Worm (Caenorhabditis elegans) whole organism, L4 larva: ENCODE results near the gene wht-3.

Experiments
- F37D6.2 ChIP-seq: sonication (generic microtip); optimal IDR thresholded peaks from 2 replicates; lab custom pipeline; 2016; ENCODE audit warnings: mild to moderate bottlenecking, missing genetic modification characterization, missing compliant biosample characterization
- F44E2.7 ChIP-seq: fragments of 200-800 bp; sonication (Bioruptor generic); IDR thresholded peaks from 2 replicates; pipeline ENCODE4 v2.1.2; 2022; ENCODE audit warnings: missing genetic modification characterization, missing compliant biosample characterization
- F49E8.2 ChIP-seq: sonication (generic microtip); optimal IDR thresholded peaks from 2 replicates; lab custom pipeline; 2016; ENCODE audit warnings: missing compliant biosample characterization, mild to moderate bottlenecking, missing genetic modification characterization, borderline replicate concordance
- R02D3.7 ChIP-seq: fragments of 150-350 bp; sonication (generic microtip); optimal IDR thresholded peaks from 3 replicates; lab custom pipeline; 2014; ENCODE audit warnings: missing biosample characterization, missing genetic modification characterization
- Y48G9A.11 ChIP-seq: fragments of 200-800 bp; sonication (Bioruptor generic); IDR thresholded peaks from 2 replicates; pipeline ENCODE4 v1.3.6; 2022; ENCODE audit warnings: missing genetic modification reagents, missing genetic modification characterization, missing compliant biosample characterization
- ZK546.5 ChIP-seq, 2 experiments: sonication (generic microtip); optimal IDR thresholded peaks; 2 replicates each; lab custom pipeline; 2017; ENCODE audit warnings: missing biosample characterization in 2 of 2, missing genetic modification characterization in 2 of 2
- aha-1 ChIP-seq: fragments of 150-350 bp; peaks from one replicate; lab custom pipeline; 2014; ENCODE audit warnings: missing biosample characterization, missing genetic modification characterization
- aly-2 ChIP-seq: sonication (generic microtip); optimal IDR thresholded peaks from 2 replicates; lab custom pipeline; 2018; ENCODE audit warnings: missing biosample characterization, missing genetic modification characterization
- ceh-28 ChIP-seq: fragments of 150-350 bp; optimal IDR thresholded peaks from 2 replicates; lab custom pipeline; 2014; ENCODE audit warnings: missing biosample characterization, missing genetic modification reagents, missing genetic modification characterization
- ceh-44 ChIP-seq: fragments of 200-800 bp; sonication (Bioruptor generic); IDR thresholded peaks from 2 replicates; pipeline ENCODE4 v1.3.6; 2022; ENCODE audit warnings: missing genetic modification reagents, missing genetic modification characterization, missing compliant biosample characterization
- ceh-62 ChIP-seq: sonication (generic microtip); optimal IDR thresholded peaks from 2 replicates; lab custom pipeline; 2017; ENCODE audit warnings: missing biosample characterization, missing genetic modification characterization
- cey-2 ChIP-seq: sonication (generic microtip); optimal IDR thresholded peaks from 3 replicates; lab custom pipeline; 2017; ENCODE audit warnings: missing genetic modification characterization, mild to moderate bottlenecking, missing compliant biosample characterization, antibody characterized with exemption, borderline replicate concordance; ENCODE audit not compliant: insufficient read depth
- dve-1 ChIP-seq: sonication (generic microtip); optimal IDR thresholded peaks from 2 replicates; lab custom pipeline; 2017; ENCODE audit warnings: antibody characterized with exemption, mild to moderate bottlenecking, missing genetic modification characterization, missing compliant biosample characterization; ENCODE audit not compliant: insufficient read depth
- egl-43 ChIP-seq: fragments of 200-800 bp; sonication (Bioruptor generic); IDR thresholded peaks from 2 replicates; pipeline ENCODE4 v1.3.6; 2022; ENCODE audit warnings: missing genetic modification reagents, missing genetic modification characterization, missing compliant biosample characterization
- fkh-10 ChIP-seq: fragments of 150-350 bp; optimal IDR thresholded peaks from 2 replicates; lab custom pipeline; 2014; ENCODE audit warnings: missing biosample characterization, missing genetic modification reagents, missing genetic modification characterization
- hlh-11 ChIP-seq: fragments of 200-800 bp; sonication (Bioruptor generic); optimal IDR thresholded peaks from 2 replicates; lab custom pipeline; 2018; ENCODE audit warnings: mild to moderate bottlenecking, missing genetic modification characterization, missing compliant biosample characterization
- lin-38 ChIP-seq: fragments of 200-800 bp; sonication (Bioruptor generic); IDR thresholded peaks from 2 replicates; pipeline ENCODE4 v1.3.6; 2022; ENCODE audit warnings: missing genetic modification reagents, missing genetic modification characterization, missing compliant biosample characterization
- madf-9 ChIP-seq: fragments of 200-800 bp; sonication (Bioruptor generic); conservative IDR thresholded peaks from 2 replicates; pipeline ENCODE4 v1.3.6; 2022; ENCODE audit warnings: missing genetic modification reagents, missing genetic modification characterization, missing compliant biosample characterization
- mep-1 ChIP-seq: fragments of 150-350 bp; sonication (generic microtip); optimal IDR thresholded peaks from 3 replicates; lab custom pipeline; 2014; ENCODE audit warnings: missing biosample characterization, missing genetic modification characterization
- mes-2 ChIP-seq: sonication (generic microtip); optimal IDR thresholded peaks from 2 replicates; lab custom pipeline; 2016; ENCODE audit warnings: missing genotype, mild to moderate bottlenecking, missing genetic modification characterization, missing compliant biosample characterization; ENCODE audit not compliant: poor library complexity, severe bottlenecking
- nhr-102 ChIP-seq: sonication (generic microtip); optimal IDR thresholded peaks from 2 replicates; lab custom pipeline; 2016; ENCODE audit warnings: mild to moderate bottlenecking, missing genetic modification characterization, moderate library complexity, missing compliant biosample characterization
- nhr-11 ChIP-seq: fragments of 150-350 bp; optimal IDR thresholded peaks from 2 replicates; lab custom pipeline; 2014; ENCODE audit warnings: missing biosample characterization, missing genetic modification characterization
- nhr-28 ChIP-seq: fragments of 150-350 bp; optimal IDR thresholded peaks from 2 replicates; lab custom pipeline; 2014; ENCODE audit warnings: missing biosample characterization, missing genetic modification characterization
- nhr-41 ChIP-seq: fragments of 200-800 bp; sonication (Bioruptor generic); IDR thresholded peaks from 2 replicates; pipeline ENCODE4 v1.3.6; 2022; ENCODE audit warnings: missing genetic modification reagents, missing genetic modification characterization, missing compliant biosample characterization
- nhr-48 ChIP-seq: sonication (generic microtip); optimal IDR thresholded peaks from 2 replicates; lab custom pipeline; 2016; ENCODE audit warnings: mild to moderate bottlenecking, missing genetic modification characterization, missing compliant biosample characterization
- nhr-77 ChIP-seq: fragments of 150-350 bp; optimal IDR thresholded peaks from 2 replicates; lab custom pipeline; 2014; ENCODE audit warnings: missing biosample characterization, missing genetic modification characterization
- php-3 ChIP-seq: fragments of 200-800 bp; sonication (Bioruptor generic); IDR thresholded peaks from 2 replicates; pipeline ENCODE4 v1.3.6; 2022; ENCODE audit warnings: missing genetic modification reagents, missing genetic modification characterization, missing compliant biosample characterization
- skn-1 ChIP-seq: fragments of 150-350 bp; optimal IDR thresholded peaks from 2 replicates; lab custom pipeline; 2014; ENCODE audit warnings: missing biosample characterization, missing genetic modification characterization
- unc-130 ChIP-seq: sonication (generic microtip); optimal IDR thresholded peaks from 2 replicates; lab custom pipeline; 2016; ENCODE audit warnings: missing genetic modification reagents, missing genetic modification characterization, missing compliant biosample characterization
- unc-62 ChIP-seq, 3 experiments: fragments of 150-350 bp in 1 of 3; sonication (generic microtip); optimal IDR thresholded peaks in 2 of 3; peaks in 1 of 3; 1 replicate in 1 of 3; 2 replicates in 2 of 3; lab custom pipeline; 2014 to 2017; ENCODE audit warnings: missing biosample characterization in 3 of 3, missing genetic modification characterization in 3 of 3, missing genetic modification reagents in 3 of 3, missing genotype in 1 of 3
- vab-7 ChIP-seq: fragments of 200-800 bp; sonication (Bioruptor generic); IDR thresholded peaks from 2 replicates; pipeline ENCODE4 v1.3.6; 2022; ENCODE audit warnings: missing genetic modification reagents, missing genetic modification characterization, missing compliant biosample characterization
- zip-11 ChIP-seq: fragments of 200-800 bp; sonication (Bioruptor generic); IDR thresholded peaks from 2 replicates; pipeline ENCODE4 v1.3.6; 2022; ENCODE audit warnings: missing genetic modification characterization, missing compliant biosample characterization
- ztf-11 ChIP-seq: fragments of 150-350 bp; optimal IDR thresholded peaks from 2 replicates; lab custom pipeline; 2014; ENCODE audit warnings: missing biosample characterization, missing genetic modification characterization

Gene wht-3

DNA sequence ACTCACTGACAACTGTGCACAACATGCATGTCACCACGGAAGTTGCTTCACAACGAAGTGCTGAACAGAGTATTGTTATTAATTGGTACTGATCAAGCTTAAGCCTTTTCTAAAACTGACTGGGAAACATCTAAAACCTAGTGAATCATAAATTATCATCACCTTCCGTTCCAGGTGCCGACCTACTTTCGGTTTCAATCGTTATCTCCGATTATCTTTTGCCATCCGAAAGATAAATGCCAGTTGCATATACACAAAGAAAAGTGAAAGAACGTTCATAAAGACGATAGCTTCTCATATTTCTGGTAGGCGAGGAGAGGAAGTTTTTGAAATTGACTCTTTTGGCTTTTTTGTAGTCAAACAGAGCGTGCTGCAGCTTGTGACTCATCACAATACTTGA lies 38.2 kb upstream of the wht-3 start:
- TF ChIP-seq vab-7 (no peak), php-3 (GFP tag; lab: Robert Waterston, UW) (no peak), unc-62 (GFP tag; optimal IDR thresholded peaks at IDR 0.05 in 1 of 2; lab: Kevin White, UChicago) (no peak), unc-62 (tag; optimal IDR thresholded peaks at IDR 0.05; lab: Kevin White, UChicago) (no peak), nhr-77 (tag; lab: Kevin White, UChicago) (no peak), ceh-62 (no peak), F37D6.2 (tag; lab: Kevin White, UChicago) (no peak), nhr-28 (tag; lab: Kevin White, UChicago) (peak; percentile 0), nhr-48 (tag; lab: Kevin White, UChicago) (no peak), ZK546.5 (tag; optimal IDR thresholded peaks at IDR 0.05; lab: Kevin White, UChicago) (no peak), nhr-41 (GFP tag; lab: Robert Waterston, UW) (no peak), nhr-102 (no peak), hlh-11 (peak; percentile 6), cey-2 (tag; lab: Kevin White, UChicago) (no peak), Y48G9A.11 (GFP tag; lab: Robert Waterston, UW) (no peak)

- no peak for TF ChIP-seq egl-43
- TF ChIP-seq hlh-11 = peak; percentile 17
- TF ChIP-seq, all 104 proteins: peak for 1
Observed at ce11 chrIII:4187845-4188244, 36.4 kb upstream of the wht-3 start, which contains the start of gene R74.2. TSS of gene R74.2 (plus strand) at chrIII:4188160.

DNA sequence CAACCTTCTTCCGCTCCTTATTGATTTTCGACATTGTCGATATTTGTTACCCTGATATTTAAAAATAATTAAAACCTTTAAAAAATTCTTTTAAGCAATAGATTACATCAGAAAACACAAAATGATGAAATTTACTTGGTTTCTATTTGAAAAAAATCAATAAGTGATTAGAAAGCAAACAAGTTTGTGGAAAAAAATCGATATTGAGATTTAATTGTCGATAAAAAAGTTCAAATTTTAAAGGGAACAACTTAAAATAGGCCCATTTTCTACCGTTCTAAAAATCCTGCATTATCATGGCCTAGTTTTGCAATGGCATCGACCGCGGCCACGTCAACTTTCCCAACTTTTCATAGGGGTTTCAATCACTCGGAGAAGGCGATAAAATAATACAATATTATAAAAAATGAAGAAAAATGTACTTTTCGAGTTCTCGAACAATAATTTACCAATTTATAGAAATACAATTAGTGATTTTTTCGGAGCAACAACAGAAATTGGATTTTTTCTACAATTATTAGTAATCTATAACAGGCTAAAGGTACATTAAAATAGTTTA lies 35.4 kb upstream of the wht-3 start, which contains the start of gene lars-1:
Gene lars-1 (minus strand): TSS at position 51 of the 559 bp plus-strand sequence.
- TF ChIP-seq mes-2 (tag; lab: Kevin White, UChicago) (peak; percentile 68), ceh-44 (GFP tag; lab: Robert Waterston, UW) (no peak), ceh-28 (peak; percentile 60), F44E2.7 (GFP tag; lab: Robert Waterston, UW) (no peak)

ce11 chrIII:4181338-4181737 lies 29.9 kb upstream of the wht-3 start, which contains the start of gene C16C10.1:
TSS of gene C16C10.1 (minus strand) at chrIII:4181438.
- TF ChIP-seq aha-1 (tag; lab: Kevin White, UChicago) = no peak
- TF ChIP-seq mes-2 (tag; lab: Kevin White, UChicago) = no peak
- TF ChIP-seq zip-11 (GFP tag; lab: Robert Waterston, UW) = no peak
- TF ChIP-seq R02D3.7 (tag; lab: Kevin White, UChicago) = no peak
- TF ChIP-seq mep-1 (tag; lab: Kevin White, UChicago) = no peak
- TF ChIP-seq nhr-11 (tag; lab: Kevin White, UChicago) = no peak
- TF ChIP-seq dve-1 (tag; lab: Kevin White, UChicago) = no peak
- TF ChIP-seq fkh-10 (GFP tag; lab: Kevin White, UChicago) = no peak
- TF ChIP-seq F49E8.2 = no peak
- no peak for TF ChIP-seq madf-9 (GFP tag; lab: Robert Waterston, UW)

DNA sequence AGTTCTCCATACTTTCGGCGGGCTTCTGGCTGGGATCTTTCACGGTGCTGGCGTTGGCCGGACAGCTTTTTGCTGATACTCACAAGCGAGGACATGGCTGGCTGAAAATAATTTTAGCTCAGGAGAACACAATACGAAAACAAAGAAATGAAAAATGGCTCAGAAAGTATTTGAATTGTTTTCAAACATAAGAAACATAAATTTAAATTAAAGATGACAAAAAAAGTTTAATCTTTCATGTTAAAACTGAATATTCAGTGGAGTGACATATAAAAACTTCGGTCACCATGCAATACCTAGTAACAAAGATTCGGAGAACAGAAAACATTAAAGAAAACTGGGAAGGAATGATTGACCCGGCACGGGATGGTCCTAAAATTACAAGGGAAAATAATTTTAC lies 27.2 kb upstream of the wht-3 start, which contains the start of gene C16C10.2:
Gene C16C10.2 (minus strand): TSS at position 101 of the 400 bp plus-strand sequence.
- TF ChIP-seq aly-2 (tag; lab: Kevin White, UChicago) (no peak), mep-1 (tag; lab: Kevin White, UChicago) (no peak), ztf-11 (tag; lab: Kevin White, UChicago) (no peak)

ce11 chrIII:4176109-4176596 lies 24.8 kb upstream of the wht-3 start, which contains the start of the genes hrde-1 and C16C10.13:
TSS of gene hrde-1 (minus strand) at chrIII:4176159.
TSS of gene C16C10.13 (plus strand) at chrIII:4176440.
- TF ChIP-seq F49E8.2 (peak; percentile 77), lin-38 (GFP tag; lab: Robert Waterston, UW) (peak; percentile 96), skn-1 (tag; lab: Kevin White, UChicago) (no peak), unc-130 (GFP tag; lab: Kevin White, UChicago) (peak; percentile 90)
